Worm (Caenorhabditis elegans) whole organism, L3 larva: ENCODE measurements around the gene T13C2.2.

Source experiments
- ZK546.5 ChIP-seq: sonication (generic microtip); optimal IDR thresholded peaks from 2 replicates; lab custom pipeline; 2017; ENCODE audit warnings: missing biosample characterization, missing genetic modification characterization
- ama-1 ChIP-seq: fragments of 150-350 bp; optimal IDR thresholded peaks from 2 replicates; lab custom pipeline; 2018
- ceh-28 ChIP-seq: fragments of 150-350 bp; optimal IDR thresholded peaks from 2 replicates; lab custom pipeline; 2014; ENCODE audit warnings: missing biosample characterization, missing genetic modification reagents, missing genetic modification characterization
- fkh-10 ChIP-seq: sonication (generic microtip); optimal IDR thresholded peaks from 2 replicates; lab custom pipeline; 2017; ENCODE audit warnings: missing biosample characterization, missing genetic modification reagents, missing genetic modification characterization
- fkh-2 ChIP-seq: fragments of 150-350 bp; optimal IDR thresholded peaks from 2 replicates; lab custom pipeline; 2014; ENCODE audit warnings: missing biosample characterization, missing genetic modification reagents, missing genetic modification characterization
- nhr-11 ChIP-seq: fragments of 150-350 bp; optimal IDR thresholded peaks from 2 replicates; lab custom pipeline; 2014; ENCODE audit warnings: missing biosample characterization, missing genetic modification characterization
- nhr-12 ChIP-seq: fragments of 150-350 bp; optimal IDR thresholded peaks from 2 replicates; lab custom pipeline; 2014; ENCODE audit warnings: missing biosample characterization, missing genetic modification characterization
- nhr-237 ChIP-seq: fragments of 150-350 bp; optimal IDR thresholded peaks from 2 replicates; lab custom pipeline; 2014; ENCODE audit warnings: missing biosample characterization, missing genetic modification characterization
- skn-1 ChIP-seq: fragments of 150-350 bp; optimal IDR thresholded peaks from 2 replicates; lab custom pipeline; 2014; ENCODE audit warnings: missing biosample characterization, missing genetic modification characterization
- unc-62 ChIP-seq: fragments of 150-350 bp; sonication (generic microtip); optimal IDR thresholded peaks from 4 replicates; lab custom pipeline; 2014; ENCODE audit warnings: missing biosample characterization, missing genetic modification reagents, missing genetic modification characterization
- ztf-11 ChIP-seq: fragments of 150-350 bp; optimal IDR thresholded peaks from 2 replicates; lab custom pipeline; 2014; ENCODE audit warnings: missing biosample characterization, missing genetic modification characterization

ce11 chrII:6752850-6753249 lies 39.1 kb upstream of the T13C2.2 start, which contains the start of gene F41G3.21:
- TF ChIP-seq ama-1 (lab: Kevin White, UChicago) (no peak), nhr-12 (tag; lab: Kevin White, UChicago) (no peak), nhr-237 (no peak), ZK546.5 (tag; lab: Kevin White, UChicago) (no peak), unc-62 (GFP tag; lab: Kevin White, UChicago) (no peak), ceh-28 (tag; lab: Kevin White, UChicago) (no peak), skn-1 (no peak), nhr-11 (tag; lab: Kevin White, UChicago) (no peak), fkh-2 (tag; lab: Kevin White, UChicago) (no peak), ztf-11 (tag; lab: Kevin White, UChicago) (no peak), fkh-10 (GFP tag; lab: Kevin White, UChicago) (no peak)
